Fruit fly (Drosophila melanogaster): ENCODE results near the gene OtopLa.

DNA sequence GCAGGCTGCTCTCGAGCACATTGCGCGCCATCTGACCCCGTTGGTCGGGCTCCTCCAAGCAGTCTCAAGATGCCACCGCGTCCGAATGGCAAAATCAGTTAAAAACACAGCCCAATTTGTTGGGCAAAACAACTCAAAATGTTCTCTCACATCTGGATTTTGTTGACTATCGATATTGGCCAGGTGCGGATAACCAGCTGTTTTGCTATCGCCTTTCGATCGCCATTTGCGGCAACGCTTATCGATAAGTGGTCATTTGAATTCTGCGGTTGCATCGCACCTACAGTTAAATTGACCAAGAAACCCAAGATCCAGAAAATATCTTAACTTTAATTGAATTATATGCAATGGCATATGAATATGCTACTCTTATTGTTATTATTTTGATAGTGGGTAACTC lies 46.7 kb upstream of the OtopLa start, which contains the start of gene CG3149:
- no peak for TF ChIP-seq onecut (GFP tag; IDR thresholded peaks at IDR 0.05)
- TF ChIP-seq az2 (GFP tag; optimal IDR thresholded peaks at IDR 0.05): no peak
- TF ChIP-seq CG5245 (GFP tag; optimal IDR thresholded peaks at IDR 0.05): no peak
- no peak for TF ChIP-seq tgo (GFP tag; IDR thresholded peaks at IDR 0.05)
- no peak for TF ChIP-seq wdn (GFP tag; IDR thresholded peaks at IDR 0.05)
- no peak for TF ChIP-seq CG34376 (GFP tag; optimal IDR thresholded peaks at IDR 0.05)
- no peak for TF ChIP-seq Abd-B (GFP tag; optimal IDR thresholded peaks at IDR 0.05)
- no peak for TF ChIP-seq corto (GFP tag; optimal IDR thresholded peaks at IDR 0.05)
- TF ChIP-seq Hr78 (GFP tag; optimal IDR thresholded peaks at IDR 0.05): no peak
- no peak for TF ChIP-seq CG8388 (GFP tag; optimal IDR thresholded peaks at IDR 0.05)
- peak; percentile 8 for TF ChIP-seq CG17186 (GFP tag; optimal IDR thresholded peaks at IDR 0.05)
- TF ChIP-seq Dll (GFP tag; IDR thresholded peaks at IDR 0.05; ENCODE audit: partially characterized antibody): peak; percentile 76
- no peak for TF ChIP-seq Hey (tag; optimal IDR thresholded peaks at IDR 0.05)
